Worm (Caenorhabditis elegans) whole organism, L1 larva: Measurements from ENCODE around the gene ZK418.13.

Source experiments
- C04F5.9 ChIP-seq: sonication (generic microtip); optimal IDR thresholded peaks from 2 replicates; lab custom pipeline; 2016; ENCODE audit warnings: missing genetic modification characterization, missing compliant biosample characterization
- Y116A8C.19 ChIP-seq: sonication (generic microtip); optimal IDR thresholded peaks from 2 replicates; lab custom pipeline; 2016; ENCODE audit warnings: missing compliant biosample characterization, missing genetic modification characterization, borderline replicate concordance
- aha-1 ChIP-seq: fragments of 150-350 bp; optimal IDR thresholded peaks from 2 replicates; lab custom pipeline; 2014; ENCODE audit warnings: missing biosample characterization, missing genetic modification characterization
- aly-2 ChIP-seq: fragments of 150-350 bp; optimal IDR thresholded peaks from 2 replicates; lab custom pipeline; 2014; ENCODE audit warnings: missing biosample characterization, missing genetic modification characterization
- ama-1 ChIP-seq: fragments of 150-350 bp; optimal IDR thresholded peaks from 2 replicates; lab custom pipeline; 2014
- blmp-1 ChIP-seq: fragments of 150-350 bp; optimal IDR thresholded peaks from 2 replicates; lab custom pipeline; 2014; ENCODE audit warnings: missing biosample characterization, missing genetic modification characterization
- ceh-63 ChIP-seq: fragments of 200-800 bp; sonication (Bioruptor generic); optimal IDR thresholded peaks from 2 replicates; lab custom pipeline; 2018; ENCODE audit warnings: mild to moderate bottlenecking, missing genetic modification characterization, missing compliant biosample characterization
- ceh-8 ChIP-seq: fragments of 200-800 bp; sonication (Bioruptor generic); optimal IDR thresholded peaks from 2 replicates; lab custom pipeline; 2018; ENCODE audit warnings: mild to moderate bottlenecking, missing genetic modification characterization, moderate library complexity, missing compliant biosample characterization
- ceh-90 ChIP-seq: sonication (generic microtip); optimal IDR thresholded peaks from 2 replicates; lab custom pipeline; 2016; ENCODE audit warnings: missing genetic modification characterization, missing compliant biosample characterization
- ces-1 ChIP-seq: fragments of 150-350 bp; optimal IDR thresholded peaks from 2 replicates; lab custom pipeline; 2014; ENCODE audit warnings: missing biosample characterization, missing genetic modification reagents, missing genetic modification characterization
- dpl-1 ChIP-seq, 3 experiments: fragments of 150-350 bp in 2 of 3; sonication (generic microtip) in 1 of 3; optimal IDR thresholded peaks; 2 replicates each; lab custom pipeline; 2014 to 2017; ENCODE audit warnings: missing biosample characterization in 3 of 3, missing genetic modification characterization in 3 of 3, missing genetic modification reagents in 3 of 3
- dsc-1 ChIP-seq: sonication (generic microtip); optimal IDR thresholded peaks from 2 replicates; lab custom pipeline; 2016; ENCODE audit warnings: mild to moderate bottlenecking, missing genetic modification characterization, missing compliant biosample characterization
- egl-13 ChIP-seq: sonication (generic microtip); optimal IDR thresholded peaks from 2 replicates; lab custom pipeline; 2016; ENCODE audit warnings: missing genotype, missing genetic modification reagents, missing genetic modification characterization, missing compliant biosample characterization
- egl-27 ChIP-seq, 2 experiments: fragments of 150-350 bp in 1 of 2; sonication (generic microtip); optimal IDR thresholded peaks; 3 replicates each; lab custom pipeline; 2017 to 2018; ENCODE audit warnings: missing biosample characterization in 2 of 2, missing genetic modification characterization in 2 of 2, missing genetic modification reagents in 2 of 2
- elt-2 ChIP-seq: sonication (generic microtip); optimal IDR thresholded peaks from 2 replicates; lab custom pipeline; 2016; ENCODE audit warnings: missing genetic modification characterization, mild to moderate bottlenecking, inconsistent platforms, missing compliant biosample characterization, missing genetic modification reagents
- fkh-8 ChIP-seq: sonication (generic microtip); optimal IDR thresholded peaks from 2 replicates; lab custom pipeline; 2016; ENCODE audit warnings: mild to moderate bottlenecking, missing genetic modification characterization, missing compliant biosample characterization
- fos-1 ChIP-seq: fragments of 150-350 bp; optimal IDR thresholded peaks from 2 replicates; lab custom pipeline; 2014; ENCODE audit warnings: missing biosample characterization, missing genetic modification characterization
- hpl-2 ChIP-seq: fragments of 150-350 bp; optimal IDR thresholded peaks from 2 replicates; lab custom pipeline; 2014; ENCODE audit warnings: missing biosample characterization, missing genetic modification reagents, missing genetic modification characterization
- irx-1 ChIP-seq: sonication (generic microtip); optimal IDR thresholded peaks from 2 replicates; lab custom pipeline; 2016; ENCODE audit warnings: missing genetic modification characterization, missing compliant biosample characterization
- lin-13 ChIP-seq: fragments of 150-350 bp; optimal IDR thresholded peaks from 2 replicates; lab custom pipeline; 2014; ENCODE audit warnings: missing biosample characterization, missing genetic modification reagents, missing genetic modification characterization
- lin-15B ChIP-seq: fragments of 150-350 bp; sonication (generic microtip); optimal IDR thresholded peaks from 3 replicates; lab custom pipeline; 2014; ENCODE audit warnings: missing biosample characterization, missing genetic modification characterization
- lin-35 ChIP-seq, 2 experiments: fragments of 150-350 bp; optimal IDR thresholded peaks; 2 replicates each; lab custom pipeline; 2014; ENCODE audit warnings: missing biosample characterization in 2 of 2, missing genetic modification characterization in 2 of 2, missing genetic modification reagents in 2 of 2
- lin-39 ChIP-seq: fragments of 150-350 bp; optimal IDR thresholded peaks from 2 replicates; lab custom pipeline; 2014; ENCODE audit warnings: missing biosample characterization, missing genetic modification reagents, missing genetic modification characterization
- lsy-2 ChIP-seq, 2 experiments: fragments of 150-350 bp; optimal IDR thresholded peaks; 2 replicates each; lab custom pipeline; 2014; ENCODE audit warnings: missing biosample characterization in 2 of 2, missing genetic modification characterization in 2 of 2
- mef-2 ChIP-seq: fragments of 150-350 bp; optimal IDR thresholded peaks from 2 replicates; lab custom pipeline; 2014; ENCODE audit warnings: missing biosample characterization, missing genetic modification characterization
- nhr-28 ChIP-seq: fragments of 150-350 bp; optimal IDR thresholded peaks from 2 replicates; lab custom pipeline; 2014; ENCODE audit warnings: missing biosample characterization, missing genetic modification characterization
- nhr-47 ChIP-seq: sonication (generic microtip); optimal IDR thresholded peaks from 2 replicates; lab custom pipeline; 2016; ENCODE audit warnings: mild to moderate bottlenecking, missing genetic modification characterization, moderate library complexity, missing compliant biosample characterization
- nhr-77 ChIP-seq: fragments of 150-350 bp; optimal IDR thresholded peaks from 2 replicates; lab custom pipeline; 2014; ENCODE audit warnings: missing biosample characterization, missing genetic modification characterization
- nhr-84 ChIP-seq: sonication (generic microtip); optimal IDR thresholded peaks from 2 replicates; lab custom pipeline; 2017; ENCODE audit warnings: missing biosample characterization, missing genetic modification characterization
- nhr-85 ChIP-seq: sonication (generic microtip); peaks from one replicate; lab custom pipeline; 2016; ENCODE audit warnings: missing genetic modification characterization, inconsistent platforms, missing compliant biosample characterization
- nhr-90 ChIP-seq: sonication (generic microtip); optimal IDR thresholded peaks from 2 replicates; lab custom pipeline; 2016; ENCODE audit warnings: mild to moderate bottlenecking, missing genetic modification characterization, missing compliant biosample characterization; ENCODE audit not compliant: poor library complexity
- pag-3 ChIP-seq: sonication (generic microtip); optimal IDR thresholded peaks from 2 replicates; lab custom pipeline; 2017; ENCODE audit warnings: missing genetic modification characterization, mild to moderate bottlenecking, missing compliant biosample characterization, antibody characterized with exemption, borderline replicate concordance; ENCODE audit not compliant: insufficient read depth
- pqm-1 ChIP-seq: sonication (generic microtip); optimal IDR thresholded peaks from 3 replicates; lab custom pipeline; 2017; ENCODE audit warnings: missing biosample characterization, missing genetic modification characterization
- snu-23 ChIP-seq: sonication (generic microtip); optimal IDR thresholded peaks from 2 replicates; lab custom pipeline; 2016; ENCODE audit warnings: missing genetic modification characterization, missing compliant biosample characterization
- sox-4 ChIP-seq: sonication (generic microtip); optimal IDR thresholded peaks from 2 replicates; lab custom pipeline; 2016; ENCODE audit warnings: missing genetic modification characterization, missing compliant biosample characterization
- tbx-2 ChIP-seq: sonication (generic microtip); optimal IDR thresholded peaks from 2 replicates; lab custom pipeline; 2016; ENCODE audit warnings: missing genetic modification characterization, missing compliant biosample characterization
- unc-130 ChIP-seq: fragments of 150-350 bp; optimal IDR thresholded peaks from 2 replicates; lab custom pipeline; 2017; ENCODE audit warnings: missing biosample characterization, missing genetic modification characterization, inconsistent platforms
- unc-86 ChIP-seq: sonication (generic microtip); optimal IDR thresholded peaks from 2 replicates; lab custom pipeline; 2016; ENCODE audit warnings: missing genetic modification characterization, missing compliant biosample characterization
- vab-15 ChIP-seq: sonication (generic microtip); optimal IDR thresholded peaks from 2 replicates; lab custom pipeline; 2017; ENCODE audit warnings: missing genotype, mild to moderate bottlenecking, missing genetic modification characterization, missing compliant biosample characterization
- xbp-1 ChIP-seq: sonication (generic microtip); optimal IDR thresholded peaks from 2 replicates; lab custom pipeline; 2016; ENCODE audit warnings: missing genetic modification characterization, missing compliant biosample characterization
- ztf-11 ChIP-seq, 2 experiments: sonication (generic microtip); optimal IDR thresholded peaks; 2 replicates each; lab custom pipeline; 2016 to 2017; ENCODE audit warnings: missing genetic modification characterization in 2 of 2, missing biosample characterization in 1 of 2, missing compliant biosample characterization in 1 of 2

ZK418.13 gene

DNA sequence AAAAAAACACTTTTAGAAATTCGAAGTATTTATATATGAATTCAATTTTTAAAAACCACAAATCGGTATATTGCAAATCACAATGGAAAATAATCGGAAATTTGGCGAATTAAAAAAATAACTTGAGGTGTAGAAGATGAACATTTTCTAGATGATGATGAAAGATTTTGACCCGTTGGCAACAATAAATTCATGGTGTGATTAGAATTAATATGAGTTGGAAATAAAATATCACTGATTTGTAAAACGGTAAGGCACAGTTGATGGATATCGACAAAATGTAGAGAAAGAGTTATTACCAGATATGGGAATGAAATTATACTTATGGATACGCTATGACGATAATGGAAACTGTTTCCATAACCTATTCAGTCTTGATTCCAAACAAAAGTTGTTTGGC is 36.0 kb upstream of the ZK418.13 start:
- no peak for TF ChIP-seq fkh-8
- TF ChIP-seq hpl-2 (GFP tag; lab: Kevin White, UChicago), result no peak
- no peak for TF ChIP-seq lin-13 (GFP tag; lab: Kevin White, UChicago)
- TF ChIP-seq egl-13 (tag; lab: Kevin White, UChicago), result no peak
- TF ChIP-seq pqm-1 (tag; lab: Kevin White, UChicago), result no peak
- no peak for TF ChIP-seq Y116A8C.19 (tag; lab: Kevin White, UChicago)
- TF ChIP-seq irx-1 (tag; lab: Kevin White, UChicago), result no peak
- no peak for TF ChIP-seq vab-15
- TF ChIP-seq lin-15B, result no peak
- no peak for TF ChIP-seq sox-4 (tag; lab: Kevin White, UChicago)
- TF ChIP-seq lin-39, result no peak

DNA sequence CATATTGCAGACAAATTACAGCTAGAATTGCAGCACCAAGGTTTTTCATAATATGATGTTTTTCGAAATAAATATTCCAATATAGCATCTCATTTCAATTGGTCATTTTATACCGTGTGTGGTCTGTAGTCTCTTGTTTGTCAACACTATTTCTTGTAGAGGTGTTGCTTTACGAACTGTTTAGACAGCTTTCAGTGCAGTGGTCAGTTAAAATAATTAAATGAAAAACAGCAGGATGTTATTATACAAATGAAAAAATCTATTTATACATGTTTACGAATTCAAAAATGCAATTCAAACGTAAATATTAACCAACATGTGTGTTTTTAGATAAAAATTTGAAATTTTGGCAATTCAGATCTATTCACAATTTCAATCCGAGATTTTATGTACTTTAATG is 35.5 kb upstream of the ZK418.13 start, which contains the start of gene B0280.7:
Gene B0280.7 (minus strand): TSS at position 101 of the 400 bp plus-strand sequence.
- TF ChIP-seq snu-23 (GFP tag; lab: Kevin White, UChicago) (no peak), nhr-77 (no peak), lsy-2 (tag; optimal IDR thresholded peaks at IDR 0.05; lab: Kevin White, UChicago) (no peak), nhr-84 (tag; lab: Kevin White, UChicago) (no peak), egl-27 (tag; optimal IDR thresholded peaks at IDR 0.05; lab: Kevin White, UChicago) (no peak), ceh-63 (GFP tag; lab: Kevin White, UChicago) (no peak), xbp-1 (tag; lab: Kevin White, UChicago) (no peak), lin-15B (no peak), aly-2 (tag; lab: Kevin White, UChicago) (no peak), unc-130 (no peak), ceh-90 (tag; lab: Kevin White, UChicago) (no peak), nhr-28 (tag; lab: Kevin White, UChicago) (no peak), nhr-47 (no peak)

ce11 chrIII:7107965-7108364 is 31.7 kb upstream of the ZK418.13 start, which contains the start of gene odd-1:
Gene odd-1, plus strand, starts transcription at chrIII:7108313.
- no peak for TF ChIP-seq aha-1 (tag; lab: Kevin White, UChicago)
- TF ChIP-seq elt-2 (tag; lab: Kevin White, UChicago), result peak; percentile 7
- no peak for TF ChIP-seq ztf-11 (tag; optimal IDR thresholded peaks at IDR 0.05; lab: Kevin White, UChicago)
- TF ChIP-seq ama-1 (lab: Kevin White, UChicago), result no peak
- no peak for TF ChIP-seq C04F5.9 (tag; lab: Kevin White, UChicago)
- TF ChIP-seq hpl-2 (GFP tag; lab: Kevin White, UChicago), result no peak
- TF ChIP-seq dpl-1 (GFP tag; optimal IDR thresholded peaks at IDR 0.05; lab: Kevin White, UChicago), result no peak

- TF ChIP-seq fos-1 (no peak), elt-2 (tag; lab: Kevin White, UChicago) (peak; percentile 48)
Measured at ce11 chrIII:7106854-7107253, 30.6 kb upstream of the ZK418.13 start.

ce11 chrIII:7103940-7104440 is 27.7 kb upstream of the ZK418.13 start, which contains the start of gene cpg-2:
Gene cpg-2, minus strand, starts transcription at chrIII:7103990.
- TF ChIP-seq nhr-90 (tag; lab: Kevin White, UChicago) (no peak), fkh-8 (no peak), blmp-1 (tag; lab: Kevin White, UChicago) (no peak), lin-15B (no peak), lin-35 (GFP tag; optimal IDR thresholded peaks at IDR 0.05; lab: Kevin White, UChicago) (no peak), nhr-85 (tag; lab: Kevin White, UChicago) (no peak), unc-130 (no peak), unc-86 (no peak), tbx-2 (no peak), ceh-8 (GFP tag; lab: Kevin White, UChicago) (no peak), egl-13 (tag; lab: Kevin White, UChicago) (no peak), ces-1 (no peak), mef-2 (tag; lab: Kevin White, UChicago) (no peak), pag-3 (no peak), dsc-1 (tag; lab: Kevin White, UChicago) (no peak), lin-39 (no peak)
